Fruit fly (Drosophila melanogaster) S2 (cell line): ENCODE data around the gene bowl.

Experiments
- CG8478 ChIP-seq: fragments of >200 bp; optimal IDR thresholded peaks from 2 replicates; lab custom pipeline; 2018
- CTCF ChIP-seq, 2 experiments: fragments of >200 bp; optimal IDR thresholded peaks; 2 replicates each; lab custom pipeline; 2018

dm6 chr2L:3805274-3806196 lies 34.0 kb downstream of the bowl start:
- TF ChIP-seq CG8478 (lab: Kevin White, UChicago) (no peak), CTCF (optimal IDR thresholded peaks at IDR 0.05; lab: Kevin White, UChicago) (no peak)
